Worm (Caenorhabditis elegans): ENCODE measurements around the gene T22H9.1.
A peak's percentile ranks its signal among the peaks of the same experiment; 100 is the strongest.

The T22H9.1 gene

ce11 chrV:343128-343527 lies 16.4 kb upstream of the T22H9.1 start, which contains the start of gene wago-10:
wago-10 (plus strand) TSS chrV:343428.
- TF ChIP-seq flt-1 (GFP tag; IDR thresholded peaks at IDR 0.05) (no peak), med-1 (GFP tag; optimal IDR thresholded peaks at IDR 0.05; ENCODE audit: insufficient read depth) (no peak)

- no peak for TF ChIP-seq cog-1 (tag; optimal IDR thresholded peaks at IDR 0.05)
- no peak for TF ChIP-seq ztf-29 (GFP tag; IDR thresholded peaks at IDR 0.05)
- no peak for TF ChIP-seq flt-1 (GFP tag; IDR thresholded peaks at IDR 0.05)
- TF ChIP-seq ref-1 (GFP tag; conservative IDR thresholded peaks at IDR 0.05), result no peak
- TF ChIP-seq tab-1 (GFP tag; IDR thresholded peaks at IDR 0.05), result no peak
Observed at ce11 chrV:343546-343945, 16.0 kb upstream of the T22H9.1 start.

ce11 chrV:346005-346404 lies 13.6 kb upstream of the T22H9.1 start:
- TF ChIP-seq cog-1 (tag; optimal IDR thresholded peaks at IDR 0.05), result no peak
- no peak for TF ChIP-seq klf-2 (GFP tag; conservative IDR thresholded peaks at IDR 0.05)
- no peak for TF ChIP-seq ztf-29 (GFP tag; IDR thresholded peaks at IDR 0.05)
- TF ChIP-seq ztf-23 (GFP tag; IDR thresholded peaks at IDR 0.05), result no peak
- TF ChIP-seq med-1 (GFP tag; optimal IDR thresholded peaks at IDR 0.05; ENCODE audit: insufficient read depth), result no peak
- TF ChIP-seq T22C8.4 (GFP tag; IDR thresholded peaks at IDR 0.05), result no peak
- no peak for TF ChIP-seq flt-1 (GFP tag; IDR thresholded peaks at IDR 0.05)
- TF ChIP-seq ref-1 (GFP tag; conservative IDR thresholded peaks at IDR 0.05), result no peak
- no peak for TF ChIP-seq tab-1 (GFP tag; IDR thresholded peaks at IDR 0.05)

ce11 chrV:347561-348345 lies 11.8 kb upstream of the T22H9.1 start:
- TF ChIP-seq tab-1 (GFP tag; IDR thresholded peaks at IDR 0.05) (no peak), ztf-29 (GFP tag; IDR thresholded peaks at IDR 0.05) (no peak), med-1 (GFP tag; optimal IDR thresholded peaks at IDR 0.05; ENCODE audit: insufficient read depth) (no peak), ztf-23 (GFP tag; IDR thresholded peaks at IDR 0.05) (no peak), ref-1 (GFP tag; conservative IDR thresholded peaks at IDR 0.05) (no peak), cog-1 (tag; optimal IDR thresholded peaks at IDR 0.05) (no peak), flt-1 (GFP tag; IDR thresholded peaks at IDR 0.05) (no peak), klf-2 (GFP tag; conservative IDR thresholded peaks at IDR 0.05) (no peak), T22C8.4 (GFP tag; IDR thresholded peaks at IDR 0.05) (no peak)

- peak; percentile 58; the same call in 1 of the 2 replicates for TF ChIP-seq T22C8.4 (GFP tag; IDR thresholded peaks at IDR 0.05)
- 0 out of 2 replicates have a peak, but pooled peaks have one; percentile 54 for TF ChIP-seq flt-1 (GFP tag; IDR thresholded peaks at IDR 0.05)
- no peak for TF ChIP-seq tab-1 (GFP tag; IDR thresholded peaks at IDR 0.05)
Observed at ce11 chrV:349054-349453, 10.5 kb upstream of the T22H9.1 start, which contains the start of gene atg-9. atg-9 (plus strand) TSS chrV:349385.

ce11 chrV:350822-351221 lies 8.7 kb upstream of the T22H9.1 start:
- TF ChIP-seq T22C8.4 (GFP tag; IDR thresholded peaks at IDR 0.05) (no peak), flt-1 (GFP tag; IDR thresholded peaks at IDR 0.05) (no peak), ref-1 (GFP tag; conservative IDR thresholded peaks at IDR 0.05) (no peak), med-1 (GFP tag; optimal IDR thresholded peaks at IDR 0.05; ENCODE audit: insufficient read depth) (no peak), ztf-29 (GFP tag; IDR thresholded peaks at IDR 0.05) (no peak), klf-2 (GFP tag; conservative IDR thresholded peaks at IDR 0.05) (no peak), cog-1 (tag; optimal IDR thresholded peaks at IDR 0.05) (no peak), ztf-23 (GFP tag; IDR thresholded peaks at IDR 0.05) (no peak), tab-1 (GFP tag; IDR thresholded peaks at IDR 0.05) (no peak)

ce11 chrV:351787-352186 lies 7.8 kb upstream of the T22H9.1 start:
- TF ChIP-seq T22C8.4 (GFP tag; IDR thresholded peaks at IDR 0.05), result no peak
- no peak for TF ChIP-seq ztf-23 (GFP tag; IDR thresholded peaks at IDR 0.05)
- no peak for TF ChIP-seq cog-1 (tag; optimal IDR thresholded peaks at IDR 0.05)

ce11 chrV:356959-357702 lies 2.4 kb upstream of the T22H9.1 start:
- TF ChIP-seq tab-1 (GFP tag; IDR thresholded peaks at IDR 0.05) (no peak), flt-1 (GFP tag; IDR thresholded peaks at IDR 0.05) (no peak), ztf-23 (GFP tag; IDR thresholded peaks at IDR 0.05) (no peak), ref-1 (GFP tag; conservative IDR thresholded peaks at IDR 0.05) (no peak), cog-1 (tag; optimal IDR thresholded peaks at IDR 0.05) (no peak), T22C8.4 (GFP tag; IDR thresholded peaks at IDR 0.05) (no peak), ztf-29 (GFP tag; IDR thresholded peaks at IDR 0.05) (no peak), med-1 (GFP tag; optimal IDR thresholded peaks at IDR 0.05; ENCODE audit: insufficient read depth) (no peak), klf-2 (GFP tag; conservative IDR thresholded peaks at IDR 0.05) (no peak)

ce11 chrV:358473-358872 lies 1.1 kb upstream of the T22H9.1 start:
- TF ChIP-seq cog-1 (tag; optimal IDR thresholded peaks at IDR 0.05) (no peak), flt-1 (GFP tag; IDR thresholded peaks at IDR 0.05) (no peak), ztf-23 (GFP tag; IDR thresholded peaks at IDR 0.05) (no peak), tab-1 (GFP tag; IDR thresholded peaks at IDR 0.05) (no peak), T22C8.4 (GFP tag; IDR thresholded peaks at IDR 0.05) (no peak), ztf-29 (GFP tag; IDR thresholded peaks at IDR 0.05) (no peak), med-1 (GFP tag; optimal IDR thresholded peaks at IDR 0.05; ENCODE audit: insufficient read depth) (no peak), klf-2 (GFP tag; conservative IDR thresholded peaks at IDR 0.05) (no peak), ref-1 (GFP tag; conservative IDR thresholded peaks at IDR 0.05) (no peak)

ce11 chrV:360068-360467 lies 502 bp downstream of the T22H9.1 start:
- TF ChIP-seq med-1 (GFP tag; optimal IDR thresholded peaks at IDR 0.05; ENCODE audit: insufficient read depth), result no peak
- no peak for TF ChIP-seq ztf-23 (GFP tag; IDR thresholded peaks at IDR 0.05)
- TF ChIP-seq cog-1 (tag; optimal IDR thresholded peaks at IDR 0.05), result no peak
- no peak for TF ChIP-seq ref-1 (GFP tag; conservative IDR thresholded peaks at IDR 0.05)
- TF ChIP-seq ztf-29 (GFP tag; IDR thresholded peaks at IDR 0.05), result no peak
- TF ChIP-seq T22C8.4 (GFP tag; IDR thresholded peaks at IDR 0.05), result no peak
- no peak for TF ChIP-seq tab-1 (GFP tag; IDR thresholded peaks at IDR 0.05)
- TF ChIP-seq klf-2 (GFP tag; conservative IDR thresholded peaks at IDR 0.05), result no peak
- TF ChIP-seq flt-1 (GFP tag; IDR thresholded peaks at IDR 0.05), result no peak
